Fruit fly (Drosophila melanogaster) whole organism, embryonic: ENCODE data around the gene mRpL20.

ENCODE experiments used
- Atf-2 ChIP-seq: fragments of 200-800 bp; sonication (Bioruptor generic); optimal IDR thresholded peaks from 2 replicates; lab custom pipeline; 2016; ENCODE audit warnings: missing biosample characterization, missing genetic modification characterization
- CG10565 ChIP-seq: fragments of 200-800 bp; sonication (Bioruptor generic); optimal IDR thresholded peaks from 3 replicates; lab custom pipeline; 2016; ENCODE audit warnings: missing biosample characterization, mild to moderate bottlenecking, missing genetic modification characterization
- CG11695 ChIP-seq: fragments of 200-800 bp; sonication (Bioruptor generic); IDR thresholded peaks from 3 replicates; pipeline ENCODE4 v1.3.6; 2022; ENCODE audit warnings: missing biosample characterization, missing genetic modification characterization
- CG13123 ChIP-seq: fragments of 200-800 bp; sonication (Bioruptor generic); optimal IDR thresholded peaks from 2 replicates; lab custom pipeline; 2016; ENCODE audit warnings: missing biosample characterization, missing genetic modification characterization
- CG13624 ChIP-seq: fragments of 200-800 bp; sonication (Bioruptor generic); optimal IDR thresholded peaks from 2 replicates; lab custom pipeline; 2016; ENCODE audit warnings: missing biosample characterization, missing genetic modification characterization
- CG14860 ChIP-seq: fragments of 200-800 bp; sonication (Bioruptor generic); IDR thresholded peaks from 3 replicates; pipeline ENCODE4 v1.3.6; 2022; ENCODE audit warnings: missing biosample characterization, missing genetic modification characterization; ENCODE audit not compliant: partially characterized antibody
- CG15514 ChIP-seq: fragments of 200-800 bp; sonication (Bioruptor generic); optimal IDR thresholded peaks from 3 replicates; lab custom pipeline; 2017; ENCODE audit warnings: missing biosample characterization, missing genetic modification characterization, mild to moderate bottlenecking, moderate library complexity, missing genetic modification reagents
- CG16779 ChIP-seq: fragments of 200-800 bp; sonication (Bioruptor generic); IDR thresholded peaks from 2 replicates; pipeline ENCODE4 v1.3.6; 2022; ENCODE audit warnings: missing biosample characterization, missing genetic modification characterization
- CG16863 ChIP-seq: fragments of 200-800 bp; sonication (Bioruptor generic); optimal IDR thresholded peaks from 3 replicates; lab custom pipeline; 2016; ENCODE audit warnings: missing biosample characterization, missing genetic modification characterization
- CG17612 ChIP-seq: fragments of 200-800 bp; sonication (Bioruptor generic); IDR thresholded peaks from 2 replicates; pipeline ENCODE4 v1.3.6; 2022; ENCODE audit warnings: missing biosample characterization, missing genetic modification characterization
- CG1792 ChIP-seq: fragments of 200-800 bp; sonication (Bioruptor generic); optimal IDR thresholded peaks from 2 replicates; lab custom pipeline; 2016; ENCODE audit warnings: missing biosample characterization, missing genetic modification characterization
- CG30020 ChIP-seq: fragments of 200-800 bp; optimal IDR thresholded peaks from 2 replicates; lab custom pipeline; 2019; ENCODE audit warnings: missing biosample characterization, mild to moderate bottlenecking, missing genetic modification characterization, moderate library complexity
- CG32767 ChIP-seq: fragments of 200-800 bp; sonication (Bioruptor generic); IDR thresholded peaks from 2 replicates; pipeline ENCODE4 v1.3.6; 2022; ENCODE audit warnings: missing biosample characterization, missing genetic modification characterization
- CG33213 ChIP-seq: fragments of 200-800 bp; sonication (Bioruptor generic); optimal IDR thresholded peaks from 3 replicates; lab custom pipeline; 2016; ENCODE audit warnings: missing biosample characterization, missing genetic modification characterization
- CG34422 ChIP-seq: fragments of 200-800 bp; sonication (Bioruptor generic); IDR thresholded peaks from 3 replicates; pipeline ENCODE4 v1.3.6; 2022; ENCODE audit warnings: missing biosample characterization, missing genetic modification characterization
- CG3995 ChIP-seq: fragments of 200-800 bp; sonication (Bioruptor generic); optimal IDR thresholded peaks from 3 replicates; lab custom pipeline; 2016; ENCODE audit warnings: missing biosample characterization, missing genetic modification characterization
- CG4360 ChIP-seq: fragments of 200-800 bp; sonication (Bioruptor generic); IDR thresholded peaks from 2 replicates; pipeline ENCODE4 v1.3.6; 2022; ENCODE audit warnings: missing biosample characterization, missing genetic modification characterization
- CG4707 ChIP-seq: fragments of 200-800 bp; sonication (Bioruptor generic); optimal IDR thresholded peaks from 2 replicates; lab custom pipeline; 2018; ENCODE audit warnings: missing biosample characterization, mild to moderate bottlenecking, missing genetic modification characterization, moderate library complexity
- CG8765 ChIP-seq: fragments of 200-800 bp; sonication (Bioruptor generic); IDR thresholded peaks from 2 replicates; pipeline ENCODE4 v1.3.6; 2022; ENCODE audit warnings: missing biosample characterization, missing genetic modification characterization
- CG9727 ChIP-seq: fragments of 200-800 bp; sonication (Bioruptor generic); optimal IDR thresholded peaks from 3 replicates; lab custom pipeline; 2017; ENCODE audit warnings: missing biosample characterization, mild to moderate bottlenecking, missing genetic modification characterization
- CG9797 ChIP-seq: fragments of 200-800 bp; sonication (Bioruptor generic); optimal IDR thresholded peaks from 3 replicates; lab custom pipeline; 2018; ENCODE audit warnings: missing biosample characterization, mild to moderate bottlenecking, missing genetic modification characterization
- CTCF ChIP-seq: fragments of 200-800 bp; sonication (Bioruptor generic); optimal IDR thresholded peaks from 2 replicates; lab custom pipeline; 2017; ENCODE audit warnings: missing biosample characterization, mild to moderate bottlenecking, missing genetic modification characterization, moderate library complexity
- CkIIα-i1 ChIP-seq: fragments of 200-800 bp; sonication (Bioruptor generic); IDR thresholded peaks from 2 replicates; pipeline ENCODE4 v1.3.6; 2022; ENCODE audit warnings: missing biosample characterization, missing genetic modification characterization
- Ets97D ChIP-seq: fragments of 200-800 bp; sonication (Bioruptor generic); optimal IDR thresholded peaks from 3 replicates; lab custom pipeline; 2016; ENCODE audit warnings: missing biosample characterization, missing genetic modification characterization
- HLH3B ChIP-seq: fragments of 200-800 bp; sonication (Bioruptor generic); IDR thresholded peaks from 2 replicates; pipeline ENCODE4 v1.3.6; 2022; ENCODE audit warnings: missing biosample characterization, missing genetic modification characterization
- Hr51 ChIP-seq, 2 experiments: fragments of 200-800 bp; sonication (Bioruptor generic); optimal IDR thresholded peaks; 2 replicates in 1 of 2; 3 replicates in 1 of 2; lab custom pipeline; 2016 to 2018; ENCODE audit warnings: missing biosample characterization in 2 of 2, missing genetic modification characterization in 2 of 2, mild to moderate bottlenecking in 1 of 2, moderate library complexity in 1 of 2
- Hr78 ChIP-seq, 2 experiments: fragments of 200-800 bp in 1 of 2; fragments of >200 bp in 1 of 2; sonication (Bioruptor generic) in 1 of 2; optimal IDR thresholded peaks; 2 replicates each; lab custom pipeline; 2017 to 2019; ENCODE audit warnings: missing biosample characterization in 2 of 2, missing genetic modification characterization in 2 of 2, mild to moderate bottlenecking in 1 of 2, moderate library complexity in 1 of 2
- Lpt ChIP-seq: fragments of >200 bp; optimal IDR thresholded peaks from 2 replicates; lab custom pipeline; 2018; ENCODE audit warnings: missing biosample characterization, missing genetic modification characterization
- MESR4 ChIP-seq: fragments of 200-800 bp; sonication (Bioruptor generic); optimal IDR thresholded peaks from 2 replicates; lab custom pipeline; 2018; ENCODE audit warnings: missing biosample characterization, mild to moderate bottlenecking, missing genetic modification characterization, moderate library complexity
- Nf-YA ChIP-seq: fragments of 200-800 bp; sonication (Bioruptor generic); IDR thresholded peaks from 2 replicates; pipeline ENCODE4 v1.3.6; 2022; ENCODE audit warnings: missing biosample characterization, missing genetic modification characterization
- Nf-YC ChIP-seq: fragments of 200-800 bp; optimal IDR thresholded peaks from 3 replicates; lab custom pipeline; 2019; ENCODE audit warnings: missing biosample characterization, mild to moderate bottlenecking, missing genetic modification characterization, moderate library complexity
- Sox100B ChIP-seq: fragments of 200-800 bp; sonication (Bioruptor generic); optimal IDR thresholded peaks from 3 replicates; lab custom pipeline; 2018; ENCODE audit warnings: missing biosample characterization, mild to moderate bottlenecking, missing genetic modification characterization
- Vsx1 ChIP-seq: fragments of 200-800 bp; sonication (Bioruptor generic); optimal IDR thresholded peaks from 2 replicates; lab custom pipeline; 2017; ENCODE audit warnings: missing biosample characterization, mild to moderate bottlenecking, missing genetic modification characterization, missing genetic modification reagents
- ac ChIP-seq: fragments of 200-800 bp; sonication (Bioruptor generic); optimal IDR thresholded peaks from 3 replicates; lab custom pipeline; 2017; ENCODE audit warnings: missing biosample characterization, mild to moderate bottlenecking, missing genetic modification characterization
- amos ChIP-seq: fragments of 200-800 bp; sonication (Bioruptor generic); IDR thresholded peaks from 2 replicates; pipeline ENCODE4 v1.3.6; 2022; ENCODE audit warnings: missing biosample characterization, missing genetic modification characterization; ENCODE audit not compliant: partially characterized antibody
- chm ChIP-seq: fragments of 200-800 bp; sonication (Bioruptor generic); IDR thresholded peaks from 2 replicates; pipeline ENCODE4 v1.3.6; 2022; ENCODE audit warnings: missing biosample characterization, missing genetic modification characterization
- dm ChIP-seq: fragments of 200-800 bp; sonication (Bioruptor generic); optimal IDR thresholded peaks from 3 replicates; lab custom pipeline; 2016; ENCODE audit warnings: missing biosample characterization, missing genetic modification characterization
- en ChIP-seq: fragments of 200-800 bp; sonication (Bioruptor generic); optimal IDR thresholded peaks from 2 replicates; lab custom pipeline; 2016; ENCODE audit warnings: missing biosample characterization, missing genetic modification characterization
- gsb ChIP-seq: fragments of 200-800 bp; sonication (Bioruptor generic); IDR thresholded peaks from 2 replicates; pipeline ENCODE4 v1.3.6; 2022; ENCODE audit warnings: missing biosample characterization, missing genetic modification characterization
- kay ChIP-seq: fragments of 200-800 bp; sonication (Bioruptor generic); optimal IDR thresholded peaks from 2 replicates; lab custom pipeline; 2016; ENCODE audit warnings: missing biosample characterization, missing genetic modification characterization
- ken ChIP-seq: fragments of 200-800 bp; sonication (Bioruptor generic); IDR thresholded peaks from 3 replicates; pipeline ENCODE4 v1.3.6; 2022; ENCODE audit warnings: missing biosample characterization, missing genetic modification characterization
- maf-S ChIP-seq: fragments of 200-800 bp; sonication (Bioruptor generic); optimal IDR thresholded peaks from 2 replicates; lab custom pipeline; 2016; ENCODE audit warnings: missing biosample characterization, missing genetic modification characterization
- nau ChIP-seq: fragments of 200-800 bp; sonication (Bioruptor generic); optimal IDR thresholded peaks from 3 replicates; lab custom pipeline; 2017; ENCODE audit warnings: missing biosample characterization, mild to moderate bottlenecking, missing genetic modification characterization, missing genetic modification reagents
- pita ChIP-seq: fragments of 200-800 bp; sonication (Bioruptor generic); optimal IDR thresholded peaks from 2 replicates; lab custom pipeline; 2017; ENCODE audit warnings: missing biosample characterization, mild to moderate bottlenecking, missing genetic modification characterization
- repo ChIP-seq: fragments of 200-800 bp; sonication (Bioruptor generic); optimal IDR thresholded peaks from 2 replicates; lab custom pipeline; 2016; ENCODE audit warnings: missing biosample characterization, missing genetic modification characterization
- row ChIP-seq: fragments of 200-800 bp; sonication (Bioruptor generic); IDR thresholded peaks from 3 replicates; pipeline ENCODE4 v1.3.6; 2022; ENCODE audit warnings: missing biosample characterization, missing genetic modification characterization
- sim ChIP-seq: fragments of 200-800 bp; sonication (Bioruptor generic); IDR thresholded peaks from 2 replicates; pipeline ENCODE4 v1.3.6; 2022; ENCODE audit warnings: missing biosample characterization, missing genetic modification characterization
- sr ChIP-seq: fragments of 200-800 bp; sonication (Bioruptor generic); IDR thresholded peaks from 3 replicates; pipeline ENCODE4 v1.3.6; 2022; ENCODE audit warnings: missing biosample characterization, missing genetic modification characterization
- tio ChIP-seq: fragments of 200-800 bp; sonication (Bioruptor generic); optimal IDR thresholded peaks from 2 replicates; lab custom pipeline; 2017; ENCODE audit warnings: missing biosample characterization, missing genetic modification characterization, inconsistent platforms
- trem ChIP-seq: fragments of 200-800 bp; optimal IDR thresholded peaks from 3 replicates; lab custom pipeline; 2019; ENCODE audit warnings: missing biosample characterization, mild to moderate bottlenecking, missing genetic modification characterization, moderate library complexity

mRpL20 gene

DNA sequence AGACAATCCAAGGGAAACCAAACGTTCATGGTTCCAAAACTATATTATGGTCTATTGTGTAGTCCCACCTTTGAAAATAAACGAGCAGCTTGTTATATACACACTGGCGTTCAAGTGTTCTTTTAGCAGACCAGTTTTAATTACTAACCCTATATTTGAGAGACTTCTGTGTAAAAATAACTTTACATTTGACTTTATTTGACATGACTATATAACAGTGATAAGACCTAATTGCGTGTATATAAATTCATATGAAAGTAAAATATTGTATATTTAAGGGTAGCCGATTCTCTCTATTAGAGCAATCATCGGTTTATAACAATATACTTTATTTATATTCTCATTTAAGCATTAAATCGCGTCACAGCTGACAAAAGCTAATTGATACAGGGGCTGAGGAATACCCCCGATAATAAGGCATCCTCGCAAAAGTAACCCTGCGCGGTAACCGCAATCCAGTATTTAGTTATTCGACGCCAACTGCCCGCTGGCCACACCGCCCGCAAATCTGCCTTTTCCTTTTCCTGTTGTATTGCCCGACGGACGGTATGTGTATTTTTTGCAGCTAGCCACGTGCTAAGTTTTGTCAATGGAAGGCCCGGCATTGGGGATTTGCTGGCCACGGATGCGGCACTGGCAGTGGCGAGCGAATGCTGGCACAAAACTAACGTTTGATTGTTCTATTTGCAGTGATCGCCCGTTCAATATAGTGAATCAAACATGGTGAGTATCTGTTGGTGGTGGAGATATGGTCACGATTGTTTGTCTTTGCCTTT lies 23.8 kb upstream of the mRpL20 start, which contains the start of gene RpS4 (continued):
- peak; percentile 73; the same call in 1 of the 2 replicates for TF ChIP-seq CG32767
- peak; percentile 56 for TF ChIP-seq CG4360 (GFP tag; lab: Robert Waterston, UW)
- peak; percentile 96 for TF ChIP-seq CG4707 (GFP tag; lab: Kevin White, UChicago)
- TF ChIP-seq tio (GFP tag; lab: Kevin White, UChicago), result no peak
- TF ChIP-seq Hr78 (GFP tag; optimal IDR thresholded peaks at IDR 0.05; lab: Kevin White, UChicago), result peak in 1 of 2 experiments; percentile 28
- TF ChIP-seq CG16779 (GFP tag; lab: Robert Waterston, UW), result peak; percentile 90
- peak; percentile 100 for TF ChIP-seq MESR4 (GFP tag; lab: Kevin White, UChicago)
- TF ChIP-seq nau (GFP tag; lab: Kevin White, UChicago), result peak; percentile 95
- peak; percentile 99 for TF ChIP-seq Ets97D (GFP tag; lab: Kevin White, UChicago)
- peak; percentile 95 for TF ChIP-seq chm
- peak; percentile 21 for TF ChIP-seq pita
- peak; percentile 79 for TF ChIP-seq HLH3B (GFP tag; lab: Robert Waterston, UW)
- peak; percentile 84 for TF ChIP-seq CG13624 (GFP tag; lab: Kevin White, UChicago)
- no peak for TF ChIP-seq Lpt
- TF ChIP-seq trem (tag; lab: Kevin White, UChicago), result peak; percentile 66
- TF ChIP-seq maf-S (GFP tag; lab: Kevin White, UChicago), result peak; percentile 64
- peak; percentile 92 for TF ChIP-seq ac (GFP tag; lab: Kevin White, UChicago)
- TF ChIP-seq CG30020 (tag; lab: Kevin White, UChicago), result peak; percentile 50
- TF ChIP-seq CG11695 (GFP tag; lab: Robert Waterston, UW), result peak; percentile 74
- TF ChIP-seq kay (GFP tag; lab: Kevin White, UChicago), result peak; percentile 39
- TF ChIP-seq CG15514 (GFP tag; lab: Kevin White, UChicago), result peak; percentile 92
- peak; percentile 76 for TF ChIP-seq CG16863
- TF ChIP-seq row (GFP tag; lab: Robert Waterston, UW), result peak; percentile 92
- peak; percentile 58 for TF ChIP-seq amos (GFP tag; lab: Robert Waterston, UW)
- TF ChIP-seq CG8765 (GFP tag; lab: Robert Waterston, UW), result peak; percentile 62; the same call in 1 of the 2 replicates
- peak; percentile 70 for TF ChIP-seq Atf-2 (GFP tag; lab: Kevin White, UChicago)
- TF ChIP-seq dm (GFP tag; lab: Kevin White, UChicago), result peak; percentile 98
- peak; percentile 90 for TF ChIP-seq Vsx1 (GFP tag; lab: Kevin White, UChicago)
- TF ChIP-seq CG17612 (GFP tag; lab: Robert Waterston, UW), result peak; percentile 77
- peak; percentile 68 for TF ChIP-seq CG3995 (GFP tag; lab: Kevin White, UChicago)
- TF ChIP-seq CG1792 (GFP tag; lab: Kevin White, UChicago), result peak; percentile 75
- peak; percentile 83 for TF ChIP-seq sim (GFP tag; lab: Robert Waterston, UW)
- TF ChIP-seq Sox100B (GFP tag; lab: Kevin White, UChicago), result peak; percentile 80
- peak; percentile 88 for TF ChIP-seq ken (GFP tag; lab: Robert Waterston, UW)
- TF ChIP-seq Hr51 (GFP tag; optimal IDR thresholded peaks at IDR 0.05; lab: Kevin White, UChicago), result peak; percentile 77 to 78
- TF ChIP-seq Nf-YA, result peak; percentile 74
- peak; percentile 70 for TF ChIP-seq Nf-YC
- peak; percentile 93 for TF ChIP-seq CG9727 (GFP tag; lab: Kevin White, UChicago)
- TF ChIP-seq CG9797 (GFP tag; lab: Kevin White, UChicago), result peak; percentile 97
- TF ChIP-seq CG14860, result no peak
- peak; percentile 88 for TF ChIP-seq CG34422 (GFP tag; lab: Robert Waterston, UW)
- TF ChIP-seq sr (GFP tag; lab: Robert Waterston, UW), result peak; percentile 92
- peak; percentile 82 for TF ChIP-seq en (GFP tag; lab: Kevin White, UChicago)
- TF ChIP-seq repo (GFP tag; lab: Kevin White, UChicago), result peak; percentile 81
- TF ChIP-seq CkIIα-i1, result peak; percentile 66
- TF ChIP-seq CG10565 (GFP tag; lab: Kevin White, UChicago), result no peak
- peak; percentile 71 for TF ChIP-seq gsb
- TF ChIP-seq CTCF, result peak; percentile 71
- peak; percentile 59 for TF ChIP-seq CG13123 (GFP tag; lab: Kevin White, UChicago)
- peak; percentile 91 for TF ChIP-seq CG33213 (GFP tag; lab: Kevin White, UChicago)
